Worm (Caenorhabditis elegans) whole organism, L3 larva: ENCODE results near the gene tab-1.

Experiments
- elt-3 ChIP-seq, 3 experiments: fragments of 150-350 bp in 1 of 3; sonication (generic microtip) in 2 of 3; optimal IDR thresholded peaks; 2 replicates in 2 of 3; 4 replicates in 1 of 3; lab custom pipeline; 2014 to 2017; ENCODE audit warnings: missing biosample characterization in 3 of 3, missing genetic modification characterization in 3 of 3
- jun-1 ChIP-seq: fragments of 150-350 bp; optimal IDR thresholded peaks from 2 replicates; lab custom pipeline; 2014; ENCODE audit warnings: missing biosample characterization, missing genetic modification reagents, missing genetic modification characterization
- nfya-1 ChIP-seq: sonication (generic microtip); optimal IDR thresholded peaks from 2 replicates; lab custom pipeline; 2017; ENCODE audit warnings: missing genetic modification characterization, mild to moderate bottlenecking, missing compliant biosample characterization, antibody characterized with exemption, moderate library complexity; ENCODE audit not compliant: insufficient read depth
- nhr-12 ChIP-seq: fragments of 150-350 bp; optimal IDR thresholded peaks from 2 replicates; lab custom pipeline; 2014; ENCODE audit warnings: missing biosample characterization, missing genetic modification characterization
- nhr-25 ChIP-seq: sonication (generic microtip); optimal IDR thresholded peaks from 2 replicates; lab custom pipeline; 2017; ENCODE audit warnings: missing biosample characterization, missing genetic modification characterization
- nhr-76 ChIP-seq: fragments of 150-350 bp; sonication (generic microtip); optimal IDR thresholded peaks from 5 replicates; lab custom pipeline; 2014; ENCODE audit warnings: missing biosample characterization, missing genetic modification characterization
- nhr-77 ChIP-seq: fragments of 150-350 bp; optimal IDR thresholded peaks from 2 replicates; lab custom pipeline; 2014; ENCODE audit warnings: missing biosample characterization, missing genetic modification characterization
- pqm-1 ChIP-seq: fragments of 150-350 bp; optimal IDR thresholded peaks from 2 replicates; lab custom pipeline; 2017; ENCODE audit warnings: missing biosample characterization, missing genetic modification characterization, inconsistent platforms
- sea-2 ChIP-seq: fragments of 150-350 bp; sonication (generic microtip); optimal IDR thresholded peaks from 4 replicates; lab custom pipeline; 2014; ENCODE audit warnings: missing biosample characterization, missing genetic modification reagents, missing genetic modification characterization
- snpc-4 ChIP-seq: fragments of 150-350 bp; optimal IDR thresholded peaks from 2 replicates; lab custom pipeline; 2014; ENCODE audit warnings: missing biosample characterization, missing genetic modification characterization
- tbx-2 ChIP-seq: sonication (generic microtip); optimal IDR thresholded peaks from 2 replicates; lab custom pipeline; 2016; ENCODE audit warnings: mild to moderate bottlenecking, missing genetic modification characterization, missing compliant biosample characterization
- unc-62 ChIP-seq: fragments of 150-350 bp; sonication (generic microtip); optimal IDR thresholded peaks from 4 replicates; lab custom pipeline; 2014; ENCODE audit warnings: missing biosample characterization, missing genetic modification reagents, missing genetic modification characterization
- ztf-4 ChIP-seq: fragments of 150-350 bp; optimal IDR thresholded peaks from 2 replicates; lab custom pipeline; 2014; ENCODE audit warnings: missing biosample characterization, missing genetic modification characterization

ce11 chrII:6827388-6827787 lies 24.3 kb downstream of the tab-1 start:
- TF ChIP-seq ztf-4 = no peak
- no peak for TF ChIP-seq nhr-12 (tag; lab: Kevin White, UChicago)
- peak; percentile 61 for TF ChIP-seq nfya-1 (tag; lab: Kevin White, UChicago)
- peak; percentile 14 for TF ChIP-seq sea-2 (GFP tag; lab: Kevin White, UChicago)
- TF ChIP-seq pqm-1 (tag; lab: Kevin White, UChicago) = no peak
- peak; percentile 58 for TF ChIP-seq nhr-25 (tag; lab: Kevin White, UChicago)
- no peak for TF ChIP-seq tbx-2 (tag; lab: Kevin White, UChicago)
- peak; percentile 25 for TF ChIP-seq snpc-4 (tag; lab: Kevin White, UChicago)
- no peak for TF ChIP-seq nhr-76 (tag; lab: Kevin White, UChicago)
- no peak for TF ChIP-seq nhr-77
- peak; percentile 53 for TF ChIP-seq jun-1 (tag; lab: Kevin White, UChicago)
- TF ChIP-seq unc-62 (GFP tag; lab: Kevin White, UChicago) = peak; percentile 35
- TF ChIP-seq elt-3 (tag; optimal IDR thresholded peaks at IDR 0.05; lab: Kevin White, UChicago) = peak in 1 of 3 experiments; percentile 34
